Worm (Caenorhabditis elegans) whole organism, L4 larva: Measurements from ENCODE around the gene C03E10.3.

ENCODE experiments used
- D1046.2 ChIP-seq: fragments of 200-800 bp; sonication (Bioruptor generic); IDR thresholded peaks from 2 replicates; pipeline ENCODE4 v1.3.6; 2022; ENCODE audit warnings: missing genetic modification characterization, missing compliant biosample characterization
- F10B5.3 ChIP-seq: sonication (generic microtip); optimal IDR thresholded peaks from 2 replicates; lab custom pipeline; 2016; ENCODE audit warnings: mild to moderate bottlenecking, missing genetic modification characterization, missing compliant biosample characterization
- F37D6.2 ChIP-seq: sonication (generic microtip); optimal IDR thresholded peaks from 2 replicates; lab custom pipeline; 2016; ENCODE audit warnings: mild to moderate bottlenecking, missing genetic modification characterization, missing compliant biosample characterization
- F49E8.2 ChIP-seq: sonication (generic microtip); optimal IDR thresholded peaks from 2 replicates; lab custom pipeline; 2016; ENCODE audit warnings: missing compliant biosample characterization, mild to moderate bottlenecking, missing genetic modification characterization, borderline replicate concordance
- T20F7.1 ChIP-seq: fragments of 200-800 bp; sonication (Bioruptor generic); optimal IDR thresholded peaks from 2 replicates; lab custom pipeline; 2018; ENCODE audit warnings: mild to moderate bottlenecking, missing genetic modification characterization, missing compliant biosample characterization
- Y105C5A.15 ChIP-seq: fragments of 200-800 bp; sonication (Bioruptor generic); IDR thresholded peaks from 2 replicates; pipeline ENCODE4 v1.3.6; 2022; ENCODE audit warnings: missing genetic modification characterization, missing compliant biosample characterization
- Y48G9A.11 ChIP-seq: fragments of 200-800 bp; sonication (Bioruptor generic); IDR thresholded peaks from 2 replicates; pipeline ENCODE4 v1.3.6; 2022; ENCODE audit warnings: missing genetic modification reagents, missing genetic modification characterization, missing compliant biosample characterization
- aha-1 ChIP-seq: fragments of 150-350 bp; peaks from one replicate; lab custom pipeline; 2014; ENCODE audit warnings: missing biosample characterization, missing genetic modification characterization
- aly-2 ChIP-seq: sonication (generic microtip); optimal IDR thresholded peaks from 2 replicates; lab custom pipeline; 2018; ENCODE audit warnings: missing biosample characterization, missing genetic modification characterization
- ama-1 ChIP-seq: fragments of 150-350 bp; optimal IDR thresholded peaks from 2 replicates; lab custom pipeline; 2014; ENCODE audit warnings: inconsistent platforms, mixed read lengths
- arid-1 ChIP-seq: fragments of 200-800 bp; sonication (Bioruptor generic); conservative IDR thresholded peaks from 2 replicates; pipeline ENCODE4 v1.3.6; 2022; ENCODE audit warnings: missing genetic modification reagents, missing genetic modification characterization, missing compliant biosample characterization
- attf-4 ChIP-seq: sonication (generic microtip); optimal IDR thresholded peaks from 3 replicates; lab custom pipeline; 2017; ENCODE audit warnings: missing biosample characterization, missing genetic modification characterization
- ces-1 ChIP-seq: fragments of 150-350 bp; sonication (generic microtip); optimal IDR thresholded peaks from 4 replicates; lab custom pipeline; 2014; ENCODE audit warnings: missing biosample characterization, missing genetic modification reagents, missing genetic modification characterization
- cey-2 ChIP-seq: sonication (generic microtip); optimal IDR thresholded peaks from 3 replicates; lab custom pipeline; 2017; ENCODE audit warnings: missing genetic modification characterization, mild to moderate bottlenecking, missing compliant biosample characterization, antibody characterized with exemption, borderline replicate concordance; ENCODE audit not compliant: insufficient read depth
- daf-16 ChIP-seq, 3 experiments: sonication (generic microtip); optimal IDR thresholded peaks; 2 replicates each; lab custom pipeline; 2016 to 2017; ENCODE audit warnings: missing genetic modification characterization in 3 of 3, missing genetic modification reagents in 3 of 3, mild to moderate bottlenecking in 2 of 3, missing compliant biosample characterization in 2 of 3, missing biosample characterization in 1 of 3, moderate library complexity in 1 of 3
- daf-19 ChIP-seq: fragments of 200-800 bp; sonication (Bioruptor generic); conservative IDR thresholded peaks from 2 replicates; pipeline ENCODE4 v1.3.6; 2022; ENCODE audit warnings: missing genetic modification characterization, missing compliant biosample characterization
- dmd-6 ChIP-seq: fragments of 200-800 bp; sonication (Bioruptor generic); IDR thresholded peaks from 2 replicates; pipeline ENCODE4 v1.3.6; 2022; ENCODE audit warnings: missing genetic modification reagents, missing genetic modification characterization, missing compliant biosample characterization
- dve-1 ChIP-seq: sonication (generic microtip); optimal IDR thresholded peaks from 2 replicates; lab custom pipeline; 2017; ENCODE audit warnings: antibody characterized with exemption, mild to moderate bottlenecking, missing genetic modification characterization, missing compliant biosample characterization; ENCODE audit not compliant: insufficient read depth
- egl-43 ChIP-seq: fragments of 200-800 bp; sonication (Bioruptor generic); IDR thresholded peaks from 2 replicates; pipeline ENCODE4 v1.3.6; 2022; ENCODE audit warnings: missing genetic modification reagents, missing genetic modification characterization, missing compliant biosample characterization
- hlh-11 ChIP-seq: fragments of 200-800 bp; sonication (Bioruptor generic); optimal IDR thresholded peaks from 2 replicates; lab custom pipeline; 2018; ENCODE audit warnings: mild to moderate bottlenecking, missing genetic modification characterization, missing compliant biosample characterization
- hlh-30 ChIP-seq: sonication (generic microtip); optimal IDR thresholded peaks from 2 replicates; lab custom pipeline; 2017; ENCODE audit warnings: antibody characterized with exemption, mild to moderate bottlenecking, missing genetic modification characterization, missing compliant biosample characterization; ENCODE audit not compliant: insufficient read depth
- jun-1 ChIP-seq: fragments of 150-350 bp; optimal IDR thresholded peaks from 2 replicates; lab custom pipeline; 2014; ENCODE audit warnings: missing biosample characterization, missing genetic modification reagents, missing genetic modification characterization
- lin-1 ChIP-seq: fragments of 200-800 bp; sonication (Bioruptor generic); IDR thresholded peaks from 2 replicates; pipeline ENCODE4 v1.3.6; 2022; ENCODE audit warnings: missing genetic modification reagents, missing genetic modification characterization, missing compliant biosample characterization
- mdl-1 ChIP-seq, 2 experiments: fragments of 150-350 bp in 1 of 2; sonication (generic microtip) in 1 of 2; optimal IDR thresholded peaks; 2 replicates each; lab custom pipeline; 2014 to 2017; ENCODE audit warnings: missing biosample characterization in 2 of 2, missing genetic modification characterization in 2 of 2
- mep-1 ChIP-seq: fragments of 150-350 bp; sonication (generic microtip); optimal IDR thresholded peaks from 3 replicates; lab custom pipeline; 2014; ENCODE audit warnings: missing biosample characterization, missing genetic modification characterization
- mes-2 ChIP-seq: sonication (generic microtip); optimal IDR thresholded peaks from 2 replicates; lab custom pipeline; 2016; ENCODE audit warnings: missing genotype, mild to moderate bottlenecking, missing genetic modification characterization, missing compliant biosample characterization; ENCODE audit not compliant: poor library complexity, severe bottlenecking
- mxl-2 ChIP-seq: fragments of 200-800 bp; sonication (Bioruptor generic); conservative IDR thresholded peaks from 2 replicates; pipeline ENCODE4 v1.3.6; 2022; ENCODE audit warnings: missing genetic modification reagents, missing genetic modification characterization, missing compliant biosample characterization
- mxl-3 ChIP-seq: fragments of 200-800 bp; sonication (Bioruptor generic); optimal IDR thresholded peaks from 2 replicates; lab custom pipeline; 2018; ENCODE audit warnings: mild to moderate bottlenecking, missing genetic modification characterization, missing compliant biosample characterization
- nhr-11 ChIP-seq: fragments of 150-350 bp; optimal IDR thresholded peaks from 2 replicates; lab custom pipeline; 2014; ENCODE audit warnings: missing biosample characterization, missing genetic modification characterization
- nhr-6 ChIP-seq: fragments of 150-350 bp; optimal IDR thresholded peaks from 2 replicates; lab custom pipeline; 2014; ENCODE audit warnings: missing biosample characterization, missing genetic modification characterization
- nhr-76 ChIP-seq: fragments of 150-350 bp; optimal IDR thresholded peaks from 2 replicates; lab custom pipeline; 2014; ENCODE audit warnings: missing biosample characterization, missing genetic modification characterization
- nhr-77 ChIP-seq: fragments of 150-350 bp; optimal IDR thresholded peaks from 2 replicates; lab custom pipeline; 2014; ENCODE audit warnings: missing biosample characterization, missing genetic modification characterization
- php-3 ChIP-seq: fragments of 200-800 bp; sonication (Bioruptor generic); IDR thresholded peaks from 2 replicates; pipeline ENCODE4 v1.3.6; 2022; ENCODE audit warnings: missing genetic modification reagents, missing genetic modification characterization, missing compliant biosample characterization
- saeg-2 ChIP-seq: fragments of 200-800 bp; sonication (Bioruptor generic); IDR thresholded peaks from 2 replicates; pipeline ENCODE4 v1.3.6; 2022; ENCODE audit warnings: missing genetic modification reagents, missing genetic modification characterization, missing compliant biosample characterization
- set-16 ChIP-seq: fragments of 200-800 bp; sonication (Bioruptor generic); IDR thresholded peaks from 2 replicates; pipeline ENCODE4 v1.3.6; 2022; ENCODE audit warnings: missing genetic modification reagents, missing genetic modification characterization, missing compliant biosample characterization
- snpc-4 ChIP-seq: fragments of 150-350 bp; optimal IDR thresholded peaks from 2 replicates; lab custom pipeline; 2014; ENCODE audit warnings: missing biosample characterization, missing genetic modification characterization
- tra-1 ChIP-seq: fragments of 200-800 bp; sonication (Bioruptor generic); IDR thresholded peaks from 2 replicates; pipeline ENCODE4 v1.3.6; 2022; ENCODE audit warnings: missing genetic modification reagents, missing genetic modification characterization, missing compliant biosample characterization
- unc-39 ChIP-seq: sonication (generic microtip); optimal IDR thresholded peaks from 2 replicates; lab custom pipeline; 2017; ENCODE audit warnings: missing biosample characterization, missing genetic modification characterization
- unc-62 ChIP-seq, 3 experiments: fragments of 150-350 bp in 1 of 3; sonication (generic microtip); optimal IDR thresholded peaks in 2 of 3; peaks in 1 of 3; 1 replicate in 1 of 3; 2 replicates in 2 of 3; lab custom pipeline; 2014 to 2017; ENCODE audit warnings: missing biosample characterization in 3 of 3, missing genetic modification characterization in 3 of 3, missing genetic modification reagents in 3 of 3, missing genotype in 1 of 3
- zfp-2 ChIP-seq: sonication (generic microtip); optimal IDR thresholded peaks from 2 replicates; lab custom pipeline; 2016; ENCODE audit warnings: mild to moderate bottlenecking, missing genetic modification characterization, missing compliant biosample characterization
- zip-2 ChIP-seq: fragments of 150-350 bp; optimal IDR thresholded peaks from 2 replicates; lab custom pipeline; 2014; ENCODE audit warnings: missing biosample characterization, missing genetic modification characterization
- ztf-11 ChIP-seq: fragments of 150-350 bp; optimal IDR thresholded peaks from 2 replicates; lab custom pipeline; 2014; ENCODE audit warnings: missing biosample characterization, missing genetic modification characterization

C03E10.3 gene

ce11 chrV:11311013-11311472 is 24.8 kb downstream of the C03E10.3 start, which contains the start of gene T03F7.7 (continued):
- TF ChIP-seq hlh-11 (tag; lab: Kevin White, UChicago) (peak; percentile 66), dmd-6 (GFP tag; lab: Robert Waterston, UW) (peak; percentile 85), tra-1 (peak; percentile 73; the same call in 1 of the 2 replicates), F37D6.2 (tag; lab: Kevin White, UChicago) (no peak), snpc-4 (tag; lab: Kevin White, UChicago) (no peak), ces-1 (GFP tag; lab: Kevin White, UChicago) (no peak), ztf-11 (tag; lab: Kevin White, UChicago) (no peak), jun-1 (tag; lab: Kevin White, UChicago) (no peak), lin-1 (GFP tag; lab: Robert Waterston, UW) (peak; percentile 84), unc-39 (no peak), F10B5.3 (tag; lab: Kevin White, UChicago) (no peak), mdl-1 (tag; optimal IDR thresholded peaks at IDR 0.05; lab: Kevin White, UChicago) (peak in 1 of 2 experiments; percentile 35), mxl-3 (GFP tag; lab: Kevin White, UChicago) (peak; percentile 46), php-3 (GFP tag; lab: Robert Waterston, UW) (peak; percentile 75), set-16 (no peak), daf-16 (GFP tag; optimal IDR thresholded peaks at IDR 0.05; lab: Kevin White, UChicago) (no peak), daf-16 (tag; optimal IDR thresholded peaks at IDR 0.05; lab: Kevin White, UChicago) (peak; percentile 55), cey-2 (tag; lab: Kevin White, UChicago) (no peak), dve-1 (tag; lab: Kevin White, UChicago) (no peak), nhr-11 (tag; lab: Kevin White, UChicago) (no peak), daf-19 (GFP tag; lab: Robert Waterston, UW) (no peak), Y48G9A.11 (GFP tag; lab: Robert Waterston, UW) (no peak), mep-1 (tag; lab: Kevin White, UChicago) (no peak), Y105C5A.15 (GFP tag; lab: Robert Waterston, UW) (no peak)

- TF ChIP-seq aly-2 (tag; lab: Kevin White, UChicago) (no peak), aha-1 (tag; lab: Kevin White, UChicago) (peak; percentile 77), unc-62 (GFP tag; optimal IDR thresholded peaks at IDR 0.05 in 1 of 2; lab: Kevin White, UChicago) (peak in 1 of 2 experiments; percentile 24), unc-62 (tag; optimal IDR thresholded peaks at IDR 0.05; lab: Kevin White, UChicago) (no peak)
These were observed 26.7 kb downstream of the C03E10.3 start for ce11 chrV:11312904-11313303.

ce11 chrV:11314025-11314880 is 28.0 kb downstream of the C03E10.3 start:
- no peak for TF ChIP-seq ces-1 (GFP tag; lab: Kevin White, UChicago)
- peak; percentile 98 for TF ChIP-seq hlh-30 (tag; lab: Kevin White, UChicago)
- TF ChIP-seq nhr-77 (tag; lab: Kevin White, UChicago), result peak; percentile 76
- TF ChIP-seq Y48G9A.11 (GFP tag; lab: Robert Waterston, UW), result peak; percentile 94
- peak; percentile 68 for TF ChIP-seq F37D6.2 (tag; lab: Kevin White, UChicago)
- peak; percentile 94 for TF ChIP-seq mxl-2 (GFP tag; lab: Robert Waterston, UW)
- peak; percentile 93 for TF ChIP-seq aha-1 (tag; lab: Kevin White, UChicago)
- TF ChIP-seq zip-2 (tag; lab: Kevin White, UChicago), result no peak
- TF ChIP-seq attf-4, result peak; percentile 77
- peak; percentile 87 for TF ChIP-seq cey-2 (tag; lab: Kevin White, UChicago)
- TF ChIP-seq daf-19 (GFP tag; lab: Robert Waterston, UW), result peak; percentile 98
- TF ChIP-seq D1046.2 (GFP tag; lab: Robert Waterston, UW), result peak; percentile 97
- TF ChIP-seq saeg-2 (GFP tag; lab: Robert Waterston, UW), result peak; percentile 96
- TF ChIP-seq egl-43 (GFP tag; lab: Robert Waterston, UW), result peak; percentile 100
- TF ChIP-seq Y105C5A.15 (GFP tag; lab: Robert Waterston, UW), result peak; percentile 100
- peak; percentile 98 for TF ChIP-seq lin-1 (GFP tag; lab: Robert Waterston, UW)
- peak; percentile 71 for TF ChIP-seq T20F7.1 (GFP tag; lab: Kevin White, UChicago)
- TF ChIP-seq nhr-76, result no peak
- peak; percentile 98 for TF ChIP-seq arid-1 (GFP tag; lab: Robert Waterston, UW)
- TF ChIP-seq zfp-2, result peak; percentile 74
- peak; percentile 84 for TF ChIP-seq nhr-6 (tag; lab: Kevin White, UChicago)
- peak; percentile 89 to 98 for TF ChIP-seq daf-16 (GFP tag; optimal IDR thresholded peaks at IDR 0.05; lab: Kevin White, UChicago)
- peak; percentile 87 for TF ChIP-seq daf-16 (tag; optimal IDR thresholded peaks at IDR 0.05; lab: Kevin White, UChicago)
- TF ChIP-seq mep-1 (tag; lab: Kevin White, UChicago), result peak; percentile 92
- TF ChIP-seq set-16, result no peak
- peak; percentile 11 for TF ChIP-seq ama-1 (lab: Kevin White, UChicago)
- peak; percentile 74 for TF ChIP-seq F49E8.2 (tag; lab: Kevin White, UChicago)
- TF ChIP-seq mes-2 (tag; lab: Kevin White, UChicago), result peak; percentile 93
